Worm (Caenorhabditis elegans): ENCODE measurements around the gene csn-3.

csn-3 gene

DNA sequence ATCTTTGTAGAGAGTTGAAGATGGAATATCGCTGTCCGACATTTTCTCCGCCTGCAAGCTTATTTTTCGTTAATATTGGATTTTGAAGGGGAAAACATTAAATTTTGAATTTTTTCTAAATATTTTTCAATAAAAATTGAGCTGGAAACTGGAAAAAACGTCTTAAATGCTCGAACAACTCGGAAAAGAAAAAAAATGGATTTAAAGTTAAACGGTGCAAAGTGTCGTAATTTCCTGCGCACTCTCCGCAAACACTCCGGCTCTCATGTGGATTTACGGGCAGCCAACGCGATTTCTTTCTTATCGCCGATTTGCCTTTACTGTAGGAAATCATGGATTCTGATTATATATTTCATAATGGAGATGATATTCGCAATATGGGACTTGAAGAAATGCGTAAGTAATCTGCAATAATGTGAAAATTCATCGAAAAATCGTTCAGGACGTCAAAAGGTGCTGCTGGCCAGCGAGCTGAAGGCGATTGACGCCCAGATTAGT, 45.8 kb downstream of the csn-3 start, which contains the start of the genes fnta-1 and cogc-8 (continued):
- TF ChIP-seq dpl-1 (GFP tag; optimal IDR thresholded peaks at IDR 0.05) (peak; percentile 51 to 74 (median 72)), nhr-84 (tag; optimal IDR thresholded peaks at IDR 0.05) (no peak), hlh-4 (tag; optimal IDR thresholded peaks at IDR 0.05) (no peak), lin-35 (GFP tag; optimal IDR thresholded peaks at IDR 0.05) (peak; percentile 64 to 70), nhr-237 (tag; optimal IDR thresholded peaks at IDR 0.05) (no peak), blmp-1 (tag; optimal IDR thresholded peaks at IDR 0.05) (no peak), ces-1 (GFP tag; optimal IDR thresholded peaks at IDR 0.05) (no peak), unc-130 (tag; optimal IDR thresholded peaks at IDR 0.05) (no peak), C34B4.2 (tag; optimal IDR thresholded peaks at IDR 0.05) (no peak), ceh-8 (GFP tag; optimal IDR thresholded peaks at IDR 0.05) (no peak), nhr-76 (tag; optimal IDR thresholded peaks at IDR 0.05) (no peak), nhr-20 (tag; optimal IDR thresholded peaks at IDR 0.05) (peak; percentile 36), isw-1 (GFP tag; IDR thresholded peaks at IDR 0.05) (peak; percentile 8; the same call in 1 of the 2 replicates), C16A3.4 (tag; optimal IDR thresholded peaks at IDR 0.05) (peak; percentile 1), sup-37 (GFP tag; optimal IDR thresholded peaks at IDR 0.05) (no peak), dsc-1 (tag; optimal IDR thresholded peaks at IDR 0.05) (peak; percentile 9), unc-62 (GFP tag; optimal IDR thresholded peaks at IDR 0.05) (no peak), nhr-28 (tag; optimal IDR thresholded peaks at IDR 0.05) (no peak), lin-39 (tag; optimal IDR thresholded peaks at IDR 0.05) (no peak), zag-1 (tag; optimal IDR thresholded peaks at IDR 0.05) (no peak), egl-27 (tag; optimal IDR thresholded peaks at IDR 0.05) (no peak), snpc-4 (tag; optimal IDR thresholded peaks at IDR 0.05) (no peak), aha-1 (tag; optimal IDR thresholded peaks at IDR 0.05) (no peak), egl-13 (tag; optimal IDR thresholded peaks at IDR 0.05) (no peak), vab-15 (tag; optimal IDR thresholded peaks at IDR 0.05) (no peak), elt-3 (tag; optimal IDR thresholded peaks at IDR 0.05) (no peak), Y116A8C.19 (tag; optimal IDR thresholded peaks at IDR 0.05; ENCODE audit: borderline replicate concordance) (no peak), xbp-1 (tag; optimal IDR thresholded peaks at IDR 0.05) (no peak), snu-23 (GFP tag; optimal IDR thresholded peaks at IDR 0.05) (peak; percentile 67), nhr-47 (tag; optimal IDR thresholded peaks at IDR 0.05) (peak; percentile 71), ama-1 (optimal IDR thresholded peaks at IDR 0.05) (no peak), pax-3 (tag; optimal IDR thresholded peaks at IDR 0.05) (no peak), swsn-7 (tag; optimal IDR thresholded peaks at IDR 0.05) (peak; percentile 36), lin-13 (GFP tag; optimal IDR thresholded peaks at IDR 0.05) (no peak), nhr-11 (tag; optimal IDR thresholded peaks at IDR 0.05) (no peak), ztf-11 (tag; optimal IDR thresholded peaks at IDR 0.05) (no peak), nhr-12 (tag; optimal IDR thresholded peaks at IDR 0.05) (no peak), hlh-17 (GFP tag; optimal IDR thresholded peaks at IDR 0.05; ENCODE audit: borderline replicate concordance) (no peak), pag-3 (tag; optimal IDR thresholded peaks at IDR 0.05; ENCODE audit: borderline replicate concordance, insufficient read depth) (no peak), ceh-82 (tag; optimal IDR thresholded peaks at IDR 0.05) (peak; percentile 31 to 52 (median 44)), aly-2 (tag; optimal IDR thresholded peaks at IDR 0.05) (no peak), fkh-4 (tag; optimal IDR thresholded peaks at IDR 0.05; ENCODE audit: borderline replicate concordance) (no peak), lin-14 (GFP tag; optimal IDR thresholded peaks at IDR 0.05) (no peak), unc-30 (tag; optimal IDR thresholded peaks at IDR 0.05) (no peak), nhr-77 (tag; optimal IDR thresholded peaks at IDR 0.05) (no peak), mef-2 (tag; optimal IDR thresholded peaks at IDR 0.05) (no peak), tlp-1 (tag; optimal IDR thresholded peaks at IDR 0.05) (no peak), ceh-63 (GFP tag; optimal IDR thresholded peaks at IDR 0.05) (no peak), fkh-10 (GFP tag; optimal IDR thresholded peaks at IDR 0.05) (no peak), sox-4 (tag; optimal IDR thresholded peaks at IDR 0.05) (no peak), nhr-85 (tag) (peak; percentile 61), ceh-90 (tag; optimal IDR thresholded peaks at IDR 0.05) (no peak)
